Worm (Caenorhabditis elegans) whole organism, L1 larva: ENCODE results near the gene glb-11.

Source experiments
- C04F5.9 ChIP-seq: sonication (generic microtip); optimal IDR thresholded peaks from 2 replicates; lab custom pipeline; 2016; ENCODE audit warnings: missing genetic modification characterization, missing compliant biosample characterization
- C16A3.4 ChIP-seq: fragments of 150-350 bp; optimal IDR thresholded peaks from 2 replicates; lab custom pipeline; 2014; ENCODE audit warnings: missing biosample characterization, missing genetic modification characterization
- C34B4.2 ChIP-seq: sonication (generic microtip); optimal IDR thresholded peaks from 2 replicates; lab custom pipeline; 2017; ENCODE audit warnings: mild to moderate bottlenecking, missing genetic modification characterization, missing compliant biosample characterization
- F16B12.6 ChIP-seq: fragments of 150-350 bp; optimal IDR thresholded peaks from 2 replicates; lab custom pipeline; 2014; ENCODE audit warnings: missing biosample characterization, missing genetic modification characterization
- alr-1 ChIP-seq: fragments of 200-800 bp; sonication (Bioruptor generic); optimal IDR thresholded peaks from 2 replicates; lab custom pipeline; 2018; ENCODE audit warnings: borderline replicate concordance, mild to moderate bottlenecking, missing genetic modification characterization, missing compliant biosample characterization
- aly-2 ChIP-seq: fragments of 150-350 bp; optimal IDR thresholded peaks from 2 replicates; lab custom pipeline; 2014; ENCODE audit warnings: missing biosample characterization, missing genetic modification characterization
- blmp-1 ChIP-seq: fragments of 150-350 bp; optimal IDR thresholded peaks from 2 replicates; lab custom pipeline; 2014; ENCODE audit warnings: missing biosample characterization, missing genetic modification characterization
- ceh-63 ChIP-seq: fragments of 200-800 bp; sonication (Bioruptor generic); optimal IDR thresholded peaks from 2 replicates; lab custom pipeline; 2018; ENCODE audit warnings: mild to moderate bottlenecking, missing genetic modification characterization, missing compliant biosample characterization
- ceh-8 ChIP-seq: fragments of 200-800 bp; sonication (Bioruptor generic); optimal IDR thresholded peaks from 2 replicates; lab custom pipeline; 2018; ENCODE audit warnings: mild to moderate bottlenecking, missing genetic modification characterization, moderate library complexity, missing compliant biosample characterization
- ceh-82 ChIP-seq, 3 experiments: fragments of 150-350 bp in 1 of 3; sonication (generic microtip) in 2 of 3; optimal IDR thresholded peaks; 2 replicates each; lab custom pipeline; 2014 to 2017; ENCODE audit warnings: missing biosample characterization in 3 of 3, missing genetic modification characterization in 3 of 3
- ceh-88 ChIP-seq: fragments of 200-800 bp; sonication (Bioruptor generic); IDR thresholded peaks from 2 replicates; pipeline ENCODE4 v1.3.6; 2022; ENCODE audit warnings: missing genetic modification characterization, missing compliant biosample characterization
- ceh-90 ChIP-seq: sonication (generic microtip); optimal IDR thresholded peaks from 2 replicates; lab custom pipeline; 2016; ENCODE audit warnings: missing genetic modification characterization, missing compliant biosample characterization
- dpl-1 ChIP-seq, 3 experiments: fragments of 150-350 bp in 2 of 3; sonication (generic microtip) in 1 of 3; optimal IDR thresholded peaks; 2 replicates each; lab custom pipeline; 2014 to 2017; ENCODE audit warnings: missing biosample characterization in 3 of 3, missing genetic modification characterization in 3 of 3, missing genetic modification reagents in 3 of 3
- elt-3 ChIP-seq, 6 experiments: fragments of 150-350 bp in 1 of 6; sonication (generic microtip); optimal IDR thresholded peaks; 2 replicates each; lab custom pipeline; 2017 to 2018; ENCODE audit warnings: missing biosample characterization in 6 of 6, missing genetic modification characterization in 6 of 6, inconsistent platforms in 1 of 6
- ets-5 ChIP-seq: fragments of 200-800 bp; sonication (Bioruptor generic); IDR thresholded peaks from 2 replicates; pipeline ENCODE4 v1.3.6; 2022; ENCODE audit warnings: missing genetic modification characterization, missing compliant biosample characterization
- fkh-10 ChIP-seq: sonication (generic microtip); optimal IDR thresholded peaks from 2 replicates; lab custom pipeline; 2017; ENCODE audit warnings: missing biosample characterization, missing genetic modification reagents, missing genetic modification characterization
- fkh-4 ChIP-seq: sonication (generic microtip); optimal IDR thresholded peaks from 2 replicates; lab custom pipeline; 2016; ENCODE audit warnings: missing compliant biosample characterization, missing genetic modification characterization, borderline replicate concordance
- grh-1 ChIP-seq: fragments of 200-800 bp; sonication (Bioruptor generic); IDR thresholded peaks from 2 replicates; pipeline ENCODE4 v1.3.6; 2022; ENCODE audit warnings: missing genetic modification reagents, missing genetic modification characterization, missing compliant biosample characterization
- hlh-4 ChIP-seq: sonication (generic microtip); optimal IDR thresholded peaks from 2 replicates; lab custom pipeline; 2016; ENCODE audit warnings: mild to moderate bottlenecking, missing genetic modification characterization, missing compliant biosample characterization
- hpl-2 ChIP-seq: fragments of 150-350 bp; optimal IDR thresholded peaks from 2 replicates; lab custom pipeline; 2014; ENCODE audit warnings: missing biosample characterization, missing genetic modification reagents, missing genetic modification characterization
- irx-1 ChIP-seq: sonication (generic microtip); optimal IDR thresholded peaks from 2 replicates; lab custom pipeline; 2016; ENCODE audit warnings: missing genetic modification characterization, missing compliant biosample characterization
- jun-1 ChIP-seq: fragments of 150-350 bp; optimal IDR thresholded peaks from 2 replicates; lab custom pipeline; 2014; ENCODE audit warnings: missing biosample characterization, missing genetic modification reagents, missing genetic modification characterization
- lin-13 ChIP-seq: fragments of 150-350 bp; optimal IDR thresholded peaks from 2 replicates; lab custom pipeline; 2014; ENCODE audit warnings: missing biosample characterization, missing genetic modification reagents, missing genetic modification characterization
- lin-15B ChIP-seq: fragments of 150-350 bp; sonication (generic microtip); optimal IDR thresholded peaks from 3 replicates; lab custom pipeline; 2014; ENCODE audit warnings: missing biosample characterization, missing genetic modification characterization
- lin-35 ChIP-seq, 2 experiments: fragments of 150-350 bp; optimal IDR thresholded peaks; 2 replicates each; lab custom pipeline; 2014; ENCODE audit warnings: missing biosample characterization in 2 of 2, missing genetic modification characterization in 2 of 2, missing genetic modification reagents in 2 of 2
- lir-3 ChIP-seq: sonication (generic microtip); optimal IDR thresholded peaks from 2 replicates; lab custom pipeline; 2016; ENCODE audit warnings: mild to moderate bottlenecking, missing genetic modification characterization, moderate library complexity, missing compliant biosample characterization; ENCODE audit not compliant: poor library complexity
- mef-2 ChIP-seq: fragments of 150-350 bp; optimal IDR thresholded peaks from 2 replicates; lab custom pipeline; 2014; ENCODE audit warnings: missing biosample characterization, missing genetic modification characterization
- mep-1 ChIP-seq: fragments of 150-350 bp; optimal IDR thresholded peaks from 2 replicates; lab custom pipeline; 2014; ENCODE audit warnings: missing biosample characterization, missing genetic modification characterization
- nhr-11 ChIP-seq: fragments of 150-350 bp; optimal IDR thresholded peaks from 2 replicates; lab custom pipeline; 2014; ENCODE audit warnings: missing biosample characterization, missing genetic modification characterization
- nhr-12 ChIP-seq: sonication (generic microtip); optimal IDR thresholded peaks from 2 replicates; lab custom pipeline; 2017; ENCODE audit warnings: missing biosample characterization, missing genetic modification characterization
- nhr-19 ChIP-seq: fragments of 200-800 bp; sonication (Bioruptor generic); conservative IDR thresholded peaks from 2 replicates; pipeline ENCODE4 v1.3.6; 2022; ENCODE audit warnings: missing genetic modification characterization, missing compliant biosample characterization
- nhr-20 ChIP-seq: sonication (generic microtip); optimal IDR thresholded peaks from 2 replicates; lab custom pipeline; 2016; ENCODE audit warnings: mild to moderate bottlenecking, missing genetic modification characterization, missing compliant biosample characterization
- nhr-28 ChIP-seq: fragments of 150-350 bp; optimal IDR thresholded peaks from 2 replicates; lab custom pipeline; 2014; ENCODE audit warnings: missing biosample characterization, missing genetic modification characterization
- nhr-76 ChIP-seq: sonication (generic microtip); optimal IDR thresholded peaks from 2 replicates; lab custom pipeline; 2017; ENCODE audit warnings: missing biosample characterization, missing genetic modification characterization
- nhr-77 ChIP-seq: fragments of 150-350 bp; optimal IDR thresholded peaks from 2 replicates; lab custom pipeline; 2014; ENCODE audit warnings: missing biosample characterization, missing genetic modification characterization
- nhr-84 ChIP-seq: sonication (generic microtip); optimal IDR thresholded peaks from 2 replicates; lab custom pipeline; 2017; ENCODE audit warnings: missing biosample characterization, missing genetic modification characterization
- pag-3 ChIP-seq: sonication (generic microtip); optimal IDR thresholded peaks from 2 replicates; lab custom pipeline; 2017; ENCODE audit warnings: missing genetic modification characterization, mild to moderate bottlenecking, missing compliant biosample characterization, antibody characterized with exemption, borderline replicate concordance; ENCODE audit not compliant: insufficient read depth
- pax-3 ChIP-seq: fragments of 200-800 bp; sonication (Bioruptor generic); optimal IDR thresholded peaks from 2 replicates; lab custom pipeline; 2018; ENCODE audit warnings: mild to moderate bottlenecking, missing genetic modification characterization, moderate library complexity, missing compliant biosample characterization
- pqm-1 ChIP-seq: sonication (generic microtip); optimal IDR thresholded peaks from 3 replicates; lab custom pipeline; 2017; ENCODE audit warnings: missing biosample characterization, missing genetic modification characterization
- snu-23 ChIP-seq: sonication (generic microtip); optimal IDR thresholded peaks from 2 replicates; lab custom pipeline; 2016; ENCODE audit warnings: missing genetic modification characterization, missing compliant biosample characterization
- sox-4 ChIP-seq: sonication (generic microtip); optimal IDR thresholded peaks from 2 replicates; lab custom pipeline; 2016; ENCODE audit warnings: missing genetic modification characterization, missing compliant biosample characterization
- sptf-1 ChIP-seq: fragments of 150-350 bp; optimal IDR thresholded peaks from 2 replicates; lab custom pipeline; 2014; ENCODE audit warnings: missing biosample characterization, missing genetic modification characterization
- swsn-7 ChIP-seq: sonication (generic microtip); optimal IDR thresholded peaks from 2 replicates; lab custom pipeline; 2016; ENCODE audit warnings: missing genetic modification characterization, missing compliant biosample characterization
- tbx-2 ChIP-seq: sonication (generic microtip); optimal IDR thresholded peaks from 2 replicates; lab custom pipeline; 2016; ENCODE audit warnings: missing genetic modification characterization, missing compliant biosample characterization
- tlp-1 ChIP-seq: fragments of 150-350 bp; optimal IDR thresholded peaks from 2 replicates; lab custom pipeline; 2014; ENCODE audit warnings: missing biosample characterization, missing genetic modification characterization
- unc-130 ChIP-seq: fragments of 150-350 bp; optimal IDR thresholded peaks from 2 replicates; lab custom pipeline; 2017; ENCODE audit warnings: missing biosample characterization, missing genetic modification characterization, inconsistent platforms
- unc-30 ChIP-seq: sonication (generic microtip); optimal IDR thresholded peaks from 2 replicates; lab custom pipeline; 2017; ENCODE audit warnings: missing biosample characterization, missing genetic modification characterization
- unc-62 ChIP-seq: fragments of 150-350 bp; optimal IDR thresholded peaks from 2 replicates; lab custom pipeline; 2014; ENCODE audit warnings: missing biosample characterization, missing genetic modification reagents, missing genetic modification characterization
- unc-98 ChIP-seq: fragments of 200-800 bp; sonication (Bioruptor generic); IDR thresholded peaks from 2 replicates; pipeline ENCODE4 v1.3.6; 2022; ENCODE audit warnings: missing genetic modification characterization, missing compliant biosample characterization
- vab-15 ChIP-seq: sonication (generic microtip); optimal IDR thresholded peaks from 2 replicates; lab custom pipeline; 2017; ENCODE audit warnings: missing genotype, mild to moderate bottlenecking, missing genetic modification characterization, missing compliant biosample characterization
- xbp-1 ChIP-seq: sonication (generic microtip); optimal IDR thresholded peaks from 2 replicates; lab custom pipeline; 2016; ENCODE audit warnings: missing genetic modification characterization, missing compliant biosample characterization
- ztf-11 ChIP-seq, 2 experiments: sonication (generic microtip); optimal IDR thresholded peaks; 2 replicates each; lab custom pipeline; 2016 to 2017; ENCODE audit warnings: missing genetic modification characterization in 2 of 2, missing biosample characterization in 1 of 2, missing compliant biosample characterization in 1 of 2
- ztf-4 ChIP-seq: fragments of 150-350 bp; optimal IDR thresholded peaks from 2 replicates; lab custom pipeline; 2014; ENCODE audit warnings: missing biosample characterization, missing genetic modification characterization

glb-11 gene

DNA sequence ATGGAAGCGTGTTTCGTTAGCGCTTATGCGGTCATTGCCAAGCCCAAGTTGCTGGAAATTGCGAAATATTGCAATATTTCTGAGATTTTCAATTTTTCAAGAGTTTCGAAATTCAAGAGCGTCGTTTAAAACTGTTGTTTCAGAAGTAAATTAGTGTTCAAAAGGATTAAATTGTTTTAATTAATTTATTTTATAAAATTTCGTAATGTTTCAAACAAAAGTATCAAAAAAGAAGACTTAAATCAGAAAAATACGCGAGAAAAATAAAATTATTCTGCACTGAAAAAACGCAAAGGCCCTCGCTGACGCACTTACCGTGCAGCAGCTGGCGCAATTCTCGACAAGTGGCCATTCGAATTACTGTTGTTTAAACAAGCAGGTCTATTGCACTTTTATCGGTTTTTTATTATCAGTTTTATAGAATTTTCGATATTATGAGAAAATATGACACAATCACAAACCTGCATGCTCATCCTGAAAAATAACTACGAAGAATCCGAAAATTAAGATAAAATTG is 12.1 kb upstream of the glb-11 start, which contains the start of gene tif-1A:
Gene tif-1A, minus strand, starts transcription at position 51 of the 517 bp plus-strand sequence.
- peak; percentile 37 for TF ChIP-seq nhr-77 (tag; lab: Kevin White, UChicago)
- TF ChIP-seq pqm-1 (tag; lab: Kevin White, UChicago) = no peak
- no peak for TF ChIP-seq alr-1 (tag; lab: Kevin White, UChicago)
- peak; percentile 30 for TF ChIP-seq mef-2
- TF ChIP-seq ztf-11 (tag; optimal IDR thresholded peaks at IDR 0.05; lab: Kevin White, UChicago) = peak in 1 of 2 experiments; percentile 61
- peak; percentile 42; the same call in 1 of the 2 replicates for TF ChIP-seq grh-1 (GFP tag; lab: Robert Waterston, UW)
- TF ChIP-seq C04F5.9 (tag; lab: Kevin White, UChicago) = peak; percentile 64
- TF ChIP-seq aly-2 (tag; lab: Kevin White, UChicago) = peak; percentile 9
- peak; percentile 62 for TF ChIP-seq jun-1
- TF ChIP-seq hlh-4 = no peak
- TF ChIP-seq ceh-90 = no peak
- peak; percentile 83 for TF ChIP-seq nhr-19 (GFP tag; lab: Robert Waterston, UW)
- peak; percentile 83 for TF ChIP-seq C16A3.4 (tag; lab: Kevin White, UChicago)
- peak; percentile 76 for TF ChIP-seq hpl-2 (GFP tag; lab: Kevin White, UChicago)
- TF ChIP-seq lir-3 = peak; percentile 10
- TF ChIP-seq pax-3 (tag; lab: Kevin White, UChicago) = peak; percentile 53
- no peak for TF ChIP-seq nhr-84 (tag; lab: Kevin White, UChicago)
- TF ChIP-seq xbp-1 (tag; lab: Kevin White, UChicago) = peak; percentile 83
- no peak for TF ChIP-seq unc-30 (tag; lab: Kevin White, UChicago)
- no peak for TF ChIP-seq unc-98 (GFP tag; lab: Robert Waterston, UW)
- peak; percentile 76 to 90 for TF ChIP-seq lin-35 (GFP tag; optimal IDR thresholded peaks at IDR 0.05; lab: Kevin White, UChicago)
- peak; percentile 84 for TF ChIP-seq swsn-7
- TF ChIP-seq sptf-1 (tag; lab: Kevin White, UChicago) = no peak
- peak; percentile 79 to 85 (median 84) for TF ChIP-seq dpl-1 (GFP tag; optimal IDR thresholded peaks at IDR 0.05; lab: Kevin White, UChicago)
- peak in 3 of 6 experiments; percentile 3 to 74 (median 56) for TF ChIP-seq elt-3 (tag; optimal IDR thresholded peaks at IDR 0.05; lab: Kevin White, UChicago)
- TF ChIP-seq vab-15 (tag; lab: Kevin White, UChicago) = no peak
- TF ChIP-seq pag-3 (tag; lab: Kevin White, UChicago) = no peak
- TF ChIP-seq unc-130 (tag; lab: Kevin White, UChicago) = peak; percentile 74
- peak; percentile 77 for TF ChIP-seq irx-1 (tag; lab: Kevin White, UChicago)
- no peak for TF ChIP-seq nhr-12
- TF ChIP-seq mep-1 (tag; lab: Kevin White, UChicago) = peak; percentile 97
- TF ChIP-seq unc-62 = no peak
- TF ChIP-seq ceh-8 (GFP tag; lab: Kevin White, UChicago) = peak; percentile 14
- peak; percentile 59 for TF ChIP-seq blmp-1 (tag; lab: Kevin White, UChicago)
- TF ChIP-seq sox-4 = peak; percentile 30
- TF ChIP-seq fkh-4 (tag; lab: Kevin White, UChicago) = peak; percentile 34
- no peak for TF ChIP-seq ceh-63 (GFP tag; lab: Kevin White, UChicago)
- TF ChIP-seq C34B4.2 = no peak
- TF ChIP-seq ets-5 (GFP tag; lab: Robert Waterston, UW) = no peak
- TF ChIP-seq ceh-88 = peak; percentile 51; the same call in 1 of the 2 replicates
- peak; percentile 81 to 91 (median 89) for TF ChIP-seq ceh-82 (tag; optimal IDR thresholded peaks at IDR 0.05; lab: Kevin White, UChicago)
- peak; percentile 82 for TF ChIP-seq tbx-2
- TF ChIP-seq F16B12.6 (tag; lab: Kevin White, UChicago) = peak; percentile 67
- peak; percentile 31 for TF ChIP-seq ztf-4 (tag; lab: Kevin White, UChicago)
- TF ChIP-seq fkh-10 (GFP tag; lab: Kevin White, UChicago) = peak; percentile 9
- TF ChIP-seq nhr-28 = no peak
- peak; percentile 67 for TF ChIP-seq lin-15B (tag; lab: Kevin White, UChicago)
- TF ChIP-seq tlp-1 (tag; lab: Kevin White, UChicago) = no peak
- peak; percentile 87 for TF ChIP-seq nhr-20 (tag; lab: Kevin White, UChicago)
- TF ChIP-seq snu-23 (GFP tag; lab: Kevin White, UChicago) = peak; percentile 89
- no peak for TF ChIP-seq nhr-76 (tag; lab: Kevin White, UChicago)
- TF ChIP-seq lin-13 (GFP tag; lab: Kevin White, UChicago) = peak; percentile 69
- peak; percentile 18 for TF ChIP-seq nhr-11 (tag; lab: Kevin White, UChicago)
